Worm (Caenorhabditis elegans) whole organism, L1 larva: ENCODE results near the gene nhr-8.

Source experiments
- C04F5.9 ChIP-seq: sonication (generic microtip); optimal IDR thresholded peaks from 2 replicates; lab custom pipeline; 2016; ENCODE audit warnings: missing genetic modification characterization, missing compliant biosample characterization
- C34B4.2 ChIP-seq: sonication (generic microtip); optimal IDR thresholded peaks from 2 replicates; lab custom pipeline; 2017; ENCODE audit warnings: mild to moderate bottlenecking, missing genetic modification characterization, missing compliant biosample characterization
- Y116A8C.19 ChIP-seq: sonication (generic microtip); optimal IDR thresholded peaks from 2 replicates; lab custom pipeline; 2016; ENCODE audit warnings: missing compliant biosample characterization, missing genetic modification characterization, borderline replicate concordance
- alr-1 ChIP-seq: fragments of 200-800 bp; sonication (Bioruptor generic); optimal IDR thresholded peaks from 2 replicates; lab custom pipeline; 2018; ENCODE audit warnings: borderline replicate concordance, mild to moderate bottlenecking, missing genetic modification characterization, missing compliant biosample characterization
- aly-2 ChIP-seq: fragments of 150-350 bp; optimal IDR thresholded peaks from 2 replicates; lab custom pipeline; 2014; ENCODE audit warnings: missing biosample characterization, missing genetic modification characterization
- ama-1 ChIP-seq: fragments of 150-350 bp; optimal IDR thresholded peaks from 2 replicates; lab custom pipeline; 2014
- ceh-63 ChIP-seq: fragments of 200-800 bp; sonication (Bioruptor generic); optimal IDR thresholded peaks from 2 replicates; lab custom pipeline; 2018; ENCODE audit warnings: mild to moderate bottlenecking, missing genetic modification characterization, missing compliant biosample characterization
- ceh-8 ChIP-seq: fragments of 200-800 bp; sonication (Bioruptor generic); optimal IDR thresholded peaks from 2 replicates; lab custom pipeline; 2018; ENCODE audit warnings: mild to moderate bottlenecking, missing genetic modification characterization, moderate library complexity, missing compliant biosample characterization
- ceh-88 ChIP-seq: fragments of 200-800 bp; sonication (Bioruptor generic); IDR thresholded peaks from 2 replicates; pipeline ENCODE4 v1.3.6; 2022; ENCODE audit warnings: missing genetic modification characterization, missing compliant biosample characterization
- dpl-1 ChIP-seq, 3 experiments: fragments of 150-350 bp in 2 of 3; sonication (generic microtip) in 1 of 3; optimal IDR thresholded peaks; 2 replicates each; lab custom pipeline; 2014 to 2017; ENCODE audit warnings: missing biosample characterization in 3 of 3, missing genetic modification characterization in 3 of 3, missing genetic modification reagents in 3 of 3
- dsc-1 ChIP-seq: sonication (generic microtip); optimal IDR thresholded peaks from 2 replicates; lab custom pipeline; 2016; ENCODE audit warnings: mild to moderate bottlenecking, missing genetic modification characterization, missing compliant biosample characterization
- elt-2 ChIP-seq: sonication (generic microtip); optimal IDR thresholded peaks from 2 replicates; lab custom pipeline; 2016; ENCODE audit warnings: missing genetic modification characterization, mild to moderate bottlenecking, inconsistent platforms, missing compliant biosample characterization, missing genetic modification reagents
- ets-5 ChIP-seq: fragments of 200-800 bp; sonication (Bioruptor generic); IDR thresholded peaks from 2 replicates; pipeline ENCODE4 v1.3.6; 2022; ENCODE audit warnings: missing genetic modification characterization, missing compliant biosample characterization
- fkh-4 ChIP-seq: sonication (generic microtip); optimal IDR thresholded peaks from 2 replicates; lab custom pipeline; 2016; ENCODE audit warnings: missing compliant biosample characterization, missing genetic modification characterization, borderline replicate concordance
- grh-1 ChIP-seq: fragments of 200-800 bp; sonication (Bioruptor generic); IDR thresholded peaks from 2 replicates; pipeline ENCODE4 v1.3.6; 2022; ENCODE audit warnings: missing genetic modification reagents, missing genetic modification characterization, missing compliant biosample characterization
- hlh-4 ChIP-seq: sonication (generic microtip); optimal IDR thresholded peaks from 2 replicates; lab custom pipeline; 2016; ENCODE audit warnings: mild to moderate bottlenecking, missing genetic modification characterization, missing compliant biosample characterization
- lin-14 ChIP-seq: fragments of 200-800 bp; sonication (Bioruptor generic); optimal IDR thresholded peaks from 2 replicates; lab custom pipeline; 2018; ENCODE audit warnings: mild to moderate bottlenecking, missing genetic modification characterization, moderate library complexity, missing compliant biosample characterization
- lin-15B ChIP-seq: fragments of 150-350 bp; sonication (generic microtip); optimal IDR thresholded peaks from 3 replicates; lab custom pipeline; 2014; ENCODE audit warnings: missing biosample characterization, missing genetic modification characterization
- lin-35 ChIP-seq, 2 experiments: fragments of 150-350 bp; optimal IDR thresholded peaks; 2 replicates each; lab custom pipeline; 2014; ENCODE audit warnings: missing biosample characterization in 2 of 2, missing genetic modification characterization in 2 of 2, missing genetic modification reagents in 2 of 2
- lsy-2 ChIP-seq, 2 experiments: fragments of 150-350 bp; optimal IDR thresholded peaks; 2 replicates each; lab custom pipeline; 2014; ENCODE audit warnings: missing biosample characterization in 2 of 2, missing genetic modification characterization in 2 of 2
- mab-9 ChIP-seq: fragments of 200-800 bp; sonication (Bioruptor generic); IDR thresholded peaks from 2 replicates; pipeline ENCODE4 v1.3.6; 2022; ENCODE audit warnings: missing genetic modification reagents, missing genetic modification characterization, missing compliant biosample characterization
- mef-2 ChIP-seq: fragments of 150-350 bp; optimal IDR thresholded peaks from 2 replicates; lab custom pipeline; 2014; ENCODE audit warnings: missing biosample characterization, missing genetic modification characterization
- nhr-12 ChIP-seq: sonication (generic microtip); optimal IDR thresholded peaks from 2 replicates; lab custom pipeline; 2017; ENCODE audit warnings: missing biosample characterization, missing genetic modification characterization
- nhr-71 ChIP-seq: sonication (generic microtip); optimal IDR thresholded peaks from 2 replicates; lab custom pipeline; 2016; ENCODE audit warnings: mild to moderate bottlenecking, missing genetic modification characterization, moderate library complexity, missing compliant biosample characterization
- nhr-76 ChIP-seq: sonication (generic microtip); optimal IDR thresholded peaks from 2 replicates; lab custom pipeline; 2017; ENCODE audit warnings: missing biosample characterization, missing genetic modification characterization
- nhr-90 ChIP-seq: sonication (generic microtip); optimal IDR thresholded peaks from 2 replicates; lab custom pipeline; 2016; ENCODE audit warnings: mild to moderate bottlenecking, missing genetic modification characterization, missing compliant biosample characterization; ENCODE audit not compliant: poor library complexity
- pax-3 ChIP-seq: fragments of 200-800 bp; sonication (Bioruptor generic); optimal IDR thresholded peaks from 2 replicates; lab custom pipeline; 2018; ENCODE audit warnings: mild to moderate bottlenecking, missing genetic modification characterization, moderate library complexity, missing compliant biosample characterization
- rnt-1 ChIP-seq: sonication (generic microtip); optimal IDR thresholded peaks from 2 replicates; lab custom pipeline; 2016; ENCODE audit warnings: mild to moderate bottlenecking, missing genetic modification characterization, moderate library complexity, missing compliant biosample characterization
- snu-23 ChIP-seq: sonication (generic microtip); optimal IDR thresholded peaks from 2 replicates; lab custom pipeline; 2016; ENCODE audit warnings: missing genetic modification characterization, missing compliant biosample characterization
- sox-4 ChIP-seq: sonication (generic microtip); optimal IDR thresholded peaks from 2 replicates; lab custom pipeline; 2016; ENCODE audit warnings: missing genetic modification characterization, missing compliant biosample characterization
- sptf-1 ChIP-seq: fragments of 150-350 bp; optimal IDR thresholded peaks from 2 replicates; lab custom pipeline; 2014; ENCODE audit warnings: missing biosample characterization, missing genetic modification characterization
- tbx-2 ChIP-seq: sonication (generic microtip); optimal IDR thresholded peaks from 2 replicates; lab custom pipeline; 2016; ENCODE audit warnings: missing genetic modification characterization, missing compliant biosample characterization
- tlp-1 ChIP-seq: fragments of 150-350 bp; optimal IDR thresholded peaks from 2 replicates; lab custom pipeline; 2014; ENCODE audit warnings: missing biosample characterization, missing genetic modification characterization
- unc-130 ChIP-seq: fragments of 150-350 bp; optimal IDR thresholded peaks from 2 replicates; lab custom pipeline; 2017; ENCODE audit warnings: missing biosample characterization, missing genetic modification characterization, inconsistent platforms
- xbp-1 ChIP-seq: sonication (generic microtip); optimal IDR thresholded peaks from 2 replicates; lab custom pipeline; 2016; ENCODE audit warnings: missing genetic modification characterization, missing compliant biosample characterization
- ztf-11 ChIP-seq, 2 experiments: sonication (generic microtip); optimal IDR thresholded peaks; 2 replicates each; lab custom pipeline; 2016 to 2017; ENCODE audit warnings: missing genetic modification characterization in 2 of 2, missing biosample characterization in 1 of 2, missing compliant biosample characterization in 1 of 2
- ztf-4 ChIP-seq: fragments of 150-350 bp; optimal IDR thresholded peaks from 2 replicates; lab custom pipeline; 2014; ENCODE audit warnings: missing biosample characterization, missing genetic modification characterization

The nhr-8 gene

DNA sequence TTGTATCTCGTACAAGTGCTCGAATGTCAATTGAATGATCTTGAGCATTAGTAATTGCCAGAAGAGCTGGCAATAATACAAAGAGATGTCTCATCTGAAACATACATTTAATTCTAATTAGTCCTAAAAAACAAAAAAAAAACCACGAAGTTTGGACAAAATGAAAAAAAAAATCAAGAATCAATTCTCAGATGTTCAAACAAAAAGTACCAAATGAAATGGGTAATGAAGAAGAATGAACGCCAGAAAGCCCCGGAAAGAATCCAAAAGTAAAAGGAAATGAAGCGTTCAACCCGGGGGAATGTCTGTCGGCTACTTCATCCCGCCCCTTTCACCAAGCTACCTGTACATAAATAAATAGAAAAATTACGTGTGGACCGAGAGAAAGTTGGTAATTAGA lies 7.1 kb downstream of the nhr-8 start, which contains the start of gene F33D4.6:
Gene F33D4.6 (minus strand): TSS at position 101 of the 400 bp plus-strand sequence.
- TF ChIP-seq ceh-63 (GFP tag; lab: Kevin White, UChicago) (no peak), unc-130 (tag; lab: Kevin White, UChicago) (no peak), ceh-88 (GFP tag; lab: Robert Waterston, UW) (no peak), dsc-1 (no peak), ama-1 (no peak), snu-23 (GFP tag; lab: Kevin White, UChicago) (no peak), lsy-2 (tag; optimal IDR thresholded peaks at IDR 0.05; lab: Kevin White, UChicago) (no peak), mef-2 (no peak)

DNA sequence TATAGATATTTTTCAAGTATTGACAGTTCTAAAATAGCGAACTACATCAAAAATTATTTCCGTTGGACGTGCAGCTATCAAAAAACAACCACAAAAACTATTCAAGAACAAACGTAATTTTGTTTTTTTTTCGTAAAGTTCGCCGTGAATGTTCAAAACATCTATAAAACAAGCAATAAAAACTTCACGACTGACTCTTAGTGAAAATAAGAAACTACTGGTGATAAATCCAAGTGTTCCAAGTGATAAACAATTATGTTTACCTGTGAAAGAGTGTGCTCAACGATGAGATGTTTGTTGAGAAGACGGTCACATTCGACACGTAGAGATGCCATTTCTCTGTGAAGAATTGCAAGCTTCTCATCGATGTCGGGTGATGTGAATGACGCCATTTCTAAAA lies 12.0 kb downstream of the nhr-8 start, which contains the start of gene C50F7.6:
Gene C50F7.6 (minus strand): TSS at position 394 of the 400 bp plus-strand sequence.
- TF ChIP-seq nhr-76 (no peak), Y116A8C.19 (tag; lab: Kevin White, UChicago) (no peak), lin-15B (tag; lab: Kevin White, UChicago) (no peak), grh-1 (GFP tag; lab: Robert Waterston, UW) (no peak), pax-3 (tag; lab: Kevin White, UChicago) (no peak), ztf-11 (tag; optimal IDR thresholded peaks at IDR 0.05; lab: Kevin White, UChicago) (no peak), mab-9 (no peak), sox-4 (tag; lab: Kevin White, UChicago) (no peak), C34B4.2 (no peak), dpl-1 (GFP tag; optimal IDR thresholded peaks at IDR 0.05; lab: Kevin White, UChicago) (no peak), snu-23 (GFP tag; lab: Kevin White, UChicago) (no peak), tlp-1 (tag; lab: Kevin White, UChicago) (no peak), fkh-4 (no peak), aly-2 (tag; lab: Kevin White, UChicago) (no peak), lin-35 (GFP tag; optimal IDR thresholded peaks at IDR 0.05; lab: Kevin White, UChicago) (no peak), ceh-8 (GFP tag; lab: Kevin White, UChicago) (no peak), nhr-12 (no peak)

- TF ChIP-seq C04F5.9 (tag; lab: Kevin White, UChicago) (no peak), aly-2 (tag; lab: Kevin White, UChicago) (no peak), ztf-4 (no peak), lin-35 (GFP tag; optimal IDR thresholded peaks at IDR 0.05; lab: Kevin White, UChicago) (no peak), rnt-1 (tag; lab: Kevin White, UChicago) (peak; percentile 41), xbp-1 (tag; lab: Kevin White, UChicago) (no peak), nhr-71 (peak; percentile 16)
Observed at ce11 chrIV:7723555-7723954, 12.8 kb downstream of the nhr-8 start.

- TF ChIP-seq ets-5 (GFP tag; lab: Robert Waterston, UW), result no peak
- TF ChIP-seq hlh-4 (tag; lab: Kevin White, UChicago), result no peak
- peak; percentile 32 for TF ChIP-seq lin-14
- peak; percentile 26 for TF ChIP-seq dsc-1
- TF ChIP-seq sptf-1 (tag; lab: Kevin White, UChicago), result no peak
Observed at ce11 chrIV:7724912-7725311, 14.1 kb downstream of the nhr-8 start.

DNA sequence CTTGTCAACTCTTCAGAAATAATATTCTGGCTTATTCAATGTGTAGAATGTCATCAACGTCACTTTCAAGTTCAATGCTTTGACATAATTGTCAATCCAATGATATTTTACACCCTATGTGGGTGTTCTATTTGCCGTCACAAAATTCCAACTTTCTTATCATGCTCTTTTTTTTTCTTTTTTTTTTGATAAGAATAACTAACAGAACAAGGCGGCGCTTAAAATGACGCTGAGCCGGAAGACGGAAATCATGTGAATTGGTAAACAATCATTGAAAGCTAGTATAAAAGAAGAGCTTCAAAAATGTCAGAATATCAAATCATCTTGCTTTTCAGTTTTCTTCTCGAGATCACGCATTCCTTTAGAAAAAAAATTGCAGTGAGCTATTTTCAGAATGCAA lies 15.5 kb downstream of the nhr-8 start, which contains the start of gene C50F7.5:
Gene C50F7.5 (plus strand): TSS at position 395 of the 400 bp plus-strand sequence.
- TF ChIP-seq unc-130 (tag; lab: Kevin White, UChicago) (no peak), alr-1 (tag; lab: Kevin White, UChicago) (no peak), elt-2 (tag; lab: Kevin White, UChicago) (peak; percentile 58), lin-15B (tag; lab: Kevin White, UChicago) (no peak), grh-1 (GFP tag; lab: Robert Waterston, UW) (no peak), tbx-2 (tag; lab: Kevin White, UChicago) (no peak), hlh-4 (tag; lab: Kevin White, UChicago) (no peak), nhr-90 (tag; lab: Kevin White, UChicago) (no peak)
- TF ChIP-seq, all 84 proteins: peak for 1
